Worm (Caenorhabditis elegans): ENCODE results near the gene srh-243.

The srh-243 gene

DNA sequence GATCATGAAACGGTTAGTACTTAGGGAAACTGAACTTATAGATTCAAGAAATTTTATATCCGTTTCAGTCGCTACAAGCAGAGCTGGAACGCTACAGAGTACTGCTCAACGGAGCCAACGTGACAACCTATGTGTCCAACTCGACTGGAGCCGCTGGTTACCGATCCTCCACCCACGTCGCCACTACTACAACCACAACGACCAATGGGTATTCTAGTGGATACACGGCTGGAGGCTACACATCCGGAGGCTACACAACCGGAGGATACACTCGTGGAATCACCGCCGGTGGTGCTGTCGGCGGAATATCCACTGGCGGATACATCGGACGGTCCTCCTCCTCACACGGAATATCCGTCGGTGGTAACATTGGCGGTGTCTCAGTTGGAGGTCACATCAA is 12.9 kb downstream of the srh-243 start:
- no peak for TF ChIP-seq hlh-15 (tag; optimal IDR thresholded peaks at IDR 0.05)
- TF ChIP-seq eyg-1 (tag; optimal IDR thresholded peaks at IDR 0.05) = no peak
- TF ChIP-seq ceh-48 (tag; optimal IDR thresholded peaks at IDR 0.05) = no peak
- no peak for TF ChIP-seq ttx-3 (tag; optimal IDR thresholded peaks at IDR 0.05)
- no peak for TF ChIP-seq K09A11.1 (tag; optimal IDR thresholded peaks at IDR 0.05; ENCODE audit: insufficient read depth)
- no peak for TF ChIP-seq rnt-1 (tag; optimal IDR thresholded peaks at IDR 0.05)
- no peak for TF ChIP-seq K02D7.2 (tag; optimal IDR thresholded peaks at IDR 0.05)
- no peak for TF ChIP-seq sox-2 (GFP tag; IDR thresholded peaks at IDR 0.05)
- TF ChIP-seq ceh-9 (tag; optimal IDR thresholded peaks at IDR 0.05) = no peak
- no peak for TF ChIP-seq tbx-2 (tag; optimal IDR thresholded peaks at IDR 0.05)
- TF ChIP-seq lim-6 (tag; optimal IDR thresholded peaks at IDR 0.05) = no peak
- no peak for TF ChIP-seq dve-1 (tag; optimal IDR thresholded peaks at IDR 0.05)
- no peak for TF ChIP-seq C38D4.7 (GFP tag; optimal IDR thresholded peaks at IDR 0.05)

DNA sequence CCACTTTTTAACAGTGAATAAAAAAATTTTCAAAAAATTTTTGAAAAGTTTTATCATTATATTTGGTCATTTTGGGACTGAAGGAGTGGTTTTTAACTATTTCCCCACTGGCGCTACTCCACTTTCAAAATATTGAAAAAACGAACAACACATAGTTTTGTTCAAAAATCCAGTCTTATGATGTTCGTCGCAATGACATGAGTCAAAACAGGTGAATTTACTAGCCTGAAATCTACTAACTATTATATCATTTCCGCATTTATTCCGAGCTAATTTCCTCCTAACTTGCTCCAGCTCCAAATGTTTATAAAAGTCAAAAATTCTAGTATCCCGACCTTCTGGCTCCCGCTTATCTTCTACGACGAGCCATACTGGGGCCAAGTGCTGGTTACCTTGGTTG is 14.2 kb downstream of the srh-243 start, which contains the start of gene sre-24:
sre-24 (plus strand) TSS at position 301 of the 400 bp plus-strand sequence.
- no peak for TF ChIP-seq sdc-2 (tag; optimal IDR thresholded peaks at IDR 0.05)

DNA sequence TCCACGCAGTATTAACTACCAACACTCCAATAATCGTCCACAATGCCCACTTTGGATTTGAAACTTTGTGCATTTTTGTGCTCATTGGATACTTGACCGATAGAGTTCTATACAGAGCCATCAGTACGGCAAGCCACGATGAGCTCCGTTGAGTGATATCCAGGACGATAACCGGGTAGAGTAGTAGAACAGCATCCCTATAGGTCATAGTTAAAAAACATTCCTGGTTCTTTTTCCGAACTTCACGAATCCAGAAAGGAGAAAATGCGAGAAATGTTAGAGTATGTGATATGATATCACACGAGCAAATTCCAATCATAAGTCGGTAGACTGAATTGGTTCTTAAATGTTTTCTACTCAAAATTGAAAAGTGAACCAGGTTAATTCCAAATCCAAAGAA is 18.0 kb downstream of the srh-243 start:
- TF ChIP-seq ttx-3 (tag; optimal IDR thresholded peaks at IDR 0.05) (no peak), fkh-10 (GFP tag; optimal IDR thresholded peaks at IDR 0.05) (no peak), ceh-30 (tag; optimal IDR thresholded peaks at IDR 0.05) (no peak), pha-2 (tag; optimal IDR thresholded peaks at IDR 0.05) (no peak)

DNA sequence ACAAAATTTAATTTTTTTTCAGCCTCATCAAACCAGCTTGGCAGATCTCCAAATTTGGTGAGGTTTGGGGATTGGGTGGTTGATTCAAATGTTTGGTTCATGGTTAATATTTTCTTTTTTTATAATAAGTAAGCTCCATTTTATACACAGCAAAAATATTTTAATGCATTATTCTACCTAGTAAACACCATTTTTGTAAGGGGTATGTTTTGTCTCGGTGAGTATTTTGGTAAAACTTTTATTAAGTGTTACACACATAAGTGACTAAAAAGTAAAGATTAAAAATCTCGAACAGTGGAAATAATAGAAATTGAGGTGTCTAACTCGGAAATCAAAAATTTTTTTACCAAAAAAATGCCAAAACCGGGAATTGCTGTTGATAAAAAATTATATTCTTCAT is 18.5 kb downstream of the srh-243 start, which contains the start of gene srw-4:
srw-4 (minus strand) TSS at position 101 of the 400 bp plus-strand sequence.
- no peak for TF ChIP-seq hlh-30 (tag; optimal IDR thresholded peaks at IDR 0.05; ENCODE audit: insufficient read depth)
- no peak for TF ChIP-seq dve-1 (tag; optimal IDR thresholded peaks at IDR 0.05)
- TF ChIP-seq ahr-1 (tag; optimal IDR thresholded peaks at IDR 0.05) = no peak
- TF ChIP-seq pat-9 (tag; optimal IDR thresholded peaks at IDR 0.05) = no peak
- TF ChIP-seq lin-11 (tag; optimal IDR thresholded peaks at IDR 0.05) = no peak
- TF ChIP-seq lim-6 (tag; optimal IDR thresholded peaks at IDR 0.05) = no peak
- no peak for TF ChIP-seq pag-3 (tag; optimal IDR thresholded peaks at IDR 0.05; ENCODE audit: borderline replicate concordance)
- no peak for TF ChIP-seq pha-2 (tag; optimal IDR thresholded peaks at IDR 0.05)
- no peak for TF ChIP-seq madf-2 (tag; optimal IDR thresholded peaks at IDR 0.05)
- no peak for TF ChIP-seq ceh-30 (tag; optimal IDR thresholded peaks at IDR 0.05)
- TF ChIP-seq nfya-1 (tag; optimal IDR thresholded peaks at IDR 0.05) = no peak
- no peak for TF ChIP-seq eyg-1 (tag; optimal IDR thresholded peaks at IDR 0.05)

DNA sequence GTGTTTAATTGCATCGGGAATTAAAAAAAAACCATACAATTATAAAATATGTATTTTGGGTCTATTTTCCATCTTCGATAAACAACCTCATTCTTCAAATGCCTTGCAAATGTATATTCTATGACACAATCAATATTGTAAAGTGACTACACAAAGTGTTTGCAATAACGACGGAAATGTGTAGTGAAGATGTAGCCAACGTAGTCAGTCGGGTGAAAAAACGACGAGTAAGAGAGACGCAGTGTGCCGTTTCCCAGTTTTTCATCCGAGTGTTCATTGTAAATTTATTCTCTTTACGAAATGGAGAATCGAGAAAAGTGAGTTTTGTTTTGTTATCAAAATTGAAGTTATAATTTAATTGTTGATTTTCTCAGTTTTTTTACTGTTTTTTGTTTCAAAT is 21.7 kb downstream of the srh-243 start, which contains the start of gene F37B4.15:
F37B4.15 (plus strand) TSS at position 301 of the 400 bp plus-strand sequence.
- no peak for TF ChIP-seq ceh-14 (tag; optimal IDR thresholded peaks at IDR 0.05)
- no peak for TF ChIP-seq elt-2 (tag; optimal IDR thresholded peaks at IDR 0.05)
- TF ChIP-seq ama-1 (optimal IDR thresholded peaks at IDR 0.05) = no peak
- no peak for TF ChIP-seq hlh-15 (tag; optimal IDR thresholded peaks at IDR 0.05)
- no peak for TF ChIP-seq ref-2 (tag; optimal IDR thresholded peaks at IDR 0.05)
- no peak for TF ChIP-seq pqm-1 (tag; optimal IDR thresholded peaks at IDR 0.05)

DNA sequence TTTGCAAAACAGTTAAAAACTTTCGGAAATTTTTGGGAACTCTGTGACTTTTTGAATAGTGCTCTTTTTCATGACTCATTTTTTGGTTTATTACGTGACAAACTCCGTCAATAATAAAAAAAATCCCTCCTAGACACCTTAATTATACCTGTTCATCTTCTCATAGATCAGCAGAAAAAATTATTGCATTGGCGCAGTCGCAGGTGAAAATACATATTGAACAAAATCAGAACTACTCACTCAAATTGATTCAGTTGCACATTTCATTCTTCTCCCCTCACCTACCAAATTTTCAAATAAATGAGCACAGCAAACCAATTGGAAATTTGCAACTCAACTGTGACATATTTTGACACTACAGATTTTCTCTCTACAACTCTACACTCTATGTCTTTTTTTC is 22.7 kb downstream of the srh-243 start, which contains the start of gene srh-127:
srh-127 (plus strand) TSS at position 301 of the 400 bp plus-strand sequence.
- TF ChIP-seq Y22D7AL.16 (tag; optimal IDR thresholded peaks at IDR 0.05) (no peak), unc-86 (tag; optimal IDR thresholded peaks at IDR 0.05) (no peak), madf-2 (tag; optimal IDR thresholded peaks at IDR 0.05) (no peak), pqm-1 (tag; optimal IDR thresholded peaks at IDR 0.05) (no peak), sox-2 (GFP tag; IDR thresholded peaks at IDR 0.05) (no peak), K09A11.1 (tag; optimal IDR thresholded peaks at IDR 0.05; ENCODE audit: insufficient read depth) (no peak), elt-2 (tag; optimal IDR thresholded peaks at IDR 0.05) (no peak), ztf-16 (tag; optimal IDR thresholded peaks at IDR 0.05) (no peak), npax-4 (tag; optimal IDR thresholded peaks at IDR 0.05) (no peak), pha-4 (tag; optimal IDR thresholded peaks at IDR 0.05) (no peak), C08G9.2 (tag; optimal IDR thresholded peaks at IDR 0.05) (no peak), elt-4 (tag; optimal IDR thresholded peaks at IDR 0.05) (no peak), pag-3 (tag; optimal IDR thresholded peaks at IDR 0.05; ENCODE audit: borderline replicate concordance) (no peak), tbx-2 (tag; optimal IDR thresholded peaks at IDR 0.05) (no peak)
